Fruit fly (Drosophila melanogaster) whole organism, embryonic: Measurements from ENCODE around the gene CG4456.

Source experiments
- Bdp1 ChIP-seq: fragments of 200-800 bp; sonication (Bioruptor generic); optimal IDR thresholded peaks from 3 replicates; lab custom pipeline; 2016; ENCODE audit warnings: missing biosample characterization, missing genetic modification characterization
- Blimp-1 ChIP-seq: fragments of 200-800 bp; sonication (Bioruptor generic); optimal IDR thresholded peaks from 3 replicates; lab custom pipeline; 2018; ENCODE audit warnings: missing biosample characterization, missing genetic modification characterization, mild to moderate bottlenecking, moderate library complexity, missing genetic modification reagents
- CG10209 ChIP-seq: fragments of 200-800 bp; sonication (Bioruptor generic); optimal IDR thresholded peaks from 3 replicates; lab custom pipeline; 2017; ENCODE audit warnings: missing biosample characterization, mild to moderate bottlenecking, missing genetic modification characterization, missing genetic modification reagents
- CG1233 ChIP-seq: fragments of 200-800 bp; sonication (Bioruptor generic); optimal IDR thresholded peaks from 4 replicates; lab custom pipeline; 2018; ENCODE audit warnings: missing biosample characterization, mild to moderate bottlenecking, missing genetic modification characterization
- CG13123 ChIP-seq: fragments of 200-800 bp; sonication (Bioruptor generic); optimal IDR thresholded peaks from 2 replicates; lab custom pipeline; 2016; ENCODE audit warnings: missing biosample characterization, missing genetic modification characterization
- CG13624 ChIP-seq: fragments of 200-800 bp; sonication (Bioruptor generic); optimal IDR thresholded peaks from 2 replicates; lab custom pipeline; 2016; ENCODE audit warnings: missing biosample characterization, missing genetic modification characterization
- CG18011 ChIP-seq: fragments of 200-800 bp; sonication (Bioruptor generic); optimal IDR thresholded peaks from 2 replicates; lab custom pipeline; 2017; ENCODE audit warnings: missing biosample characterization, missing genetic modification characterization, mild to moderate bottlenecking, moderate library complexity, missing genotype
- CG31224 ChIP-seq: fragments of 200-800 bp; sonication (Bioruptor generic); IDR thresholded peaks from 2 replicates; pipeline ENCODE4 v1.3.6; 2022; ENCODE audit warnings: missing biosample characterization, missing genetic modification characterization
- CG3838 ChIP-seq: fragments of 200-800 bp; sonication (Bioruptor generic); optimal IDR thresholded peaks from 3 replicates; lab custom pipeline; 2016; ENCODE audit warnings: missing biosample characterization, missing genetic modification characterization
- CG4820 ChIP-seq: fragments of 200-800 bp; sonication (Bioruptor generic); optimal IDR thresholded peaks from 3 replicates; lab custom pipeline; 2016; ENCODE audit warnings: missing biosample characterization, missing genetic modification characterization
- CG5245 ChIP-seq: fragments of 200-800 bp; sonication (Bioruptor generic); optimal IDR thresholded peaks from 3 replicates; lab custom pipeline; 2016; ENCODE audit warnings: missing biosample characterization, missing genetic modification characterization
- CG5953 ChIP-seq: fragments of 200-800 bp; sonication (Bioruptor generic); IDR thresholded peaks from 2 replicates; pipeline ENCODE4 v1.3.6; 2022; ENCODE audit warnings: missing biosample characterization, missing genetic modification characterization
- CG6175 ChIP-seq: fragments of 200-800 bp; sonication (Bioruptor generic); IDR thresholded peaks from 3 replicates; pipeline ENCODE4 v1.3.6; 2022; ENCODE audit warnings: missing biosample characterization, missing genetic modification characterization
- CG8944 ChIP-seq: fragments of 200-800 bp; sonication (Bioruptor generic); optimal IDR thresholded peaks from 3 replicates; lab custom pipeline; 2016; ENCODE audit warnings: missing biosample characterization, missing genetic modification characterization
- CG9215 ChIP-seq: fragments of 200-800 bp; sonication (Bioruptor generic); IDR thresholded peaks from 2 replicates; pipeline ENCODE4 v1.3.6; 2022; ENCODE audit warnings: missing biosample characterization, missing genetic modification characterization
- CG9876 ChIP-seq: fragments of 200-800 bp; sonication (Bioruptor generic); optimal IDR thresholded peaks from 2 replicates; lab custom pipeline; 2016; ENCODE audit warnings: missing biosample characterization, missing genetic modification characterization
- CG9932 ChIP-seq: fragments of 200-800 bp; sonication (Bioruptor generic); IDR thresholded peaks from 2 replicates; pipeline ENCODE4 v1.3.6; 2022; ENCODE audit warnings: missing biosample characterization, missing genetic modification characterization
- CkIIα-i1 ChIP-seq: fragments of 200-800 bp; sonication (Bioruptor generic); IDR thresholded peaks from 2 replicates; pipeline ENCODE4 v1.3.6; 2022; ENCODE audit warnings: missing biosample characterization, missing genetic modification characterization
- CoRest ChIP-seq: fragments of 200-800 bp; sonication (Bioruptor generic); optimal IDR thresholded peaks from 3 replicates; lab custom pipeline; 2018; ENCODE audit warnings: missing biosample characterization, mild to moderate bottlenecking, missing genetic modification characterization, moderate library complexity
- Elba2 ChIP-seq: fragments of 200-800 bp; sonication (Bioruptor generic); optimal IDR thresholded peaks from 3 replicates; lab custom pipeline; 2016; ENCODE audit warnings: missing biosample characterization, missing genetic modification characterization
- Fer2 ChIP-seq: fragments of 200-800 bp; sonication (Bioruptor generic); optimal IDR thresholded peaks from 2 replicates; lab custom pipeline; 2018; ENCODE audit warnings: missing biosample characterization, mild to moderate bottlenecking, missing genetic modification characterization, moderate library complexity
- HHEX ChIP-seq: fragments of 200-800 bp; sonication (Bioruptor generic); optimal IDR thresholded peaks from 3 replicates; lab custom pipeline; 2017; ENCODE audit warnings: missing biosample characterization, mild to moderate bottlenecking, missing genetic modification characterization, missing genetic modification reagents
- Hey ChIP-seq: fragments of 200-800 bp; sonication (Bioruptor generic); optimal IDR thresholded peaks from 3 replicates; lab custom pipeline; 2018; ENCODE audit warnings: missing biosample characterization, mild to moderate bottlenecking, missing genetic modification characterization
- Hmr ChIP-seq: fragments of 200-800 bp; sonication (Bioruptor generic); optimal IDR thresholded peaks from 3 replicates; lab custom pipeline; 2017; ENCODE audit warnings: mild to moderate bottlenecking, missing biosample characterization, missing genetic modification reagents, missing genetic modification characterization
- Trl ChIP-seq, 3 experiments: fragments of >200 bp in 2 of 3; fragments of 200-800 bp in 1 of 3; sonication (Bioruptor generic) in 1 of 3; optimal IDR thresholded peaks; 2 replicates in 1 of 3; 3 replicates in 2 of 3; lab custom pipeline; 2016 to 2017; ENCODE audit warnings: missing biosample characterization in 1 of 3, missing genetic modification characterization in 1 of 3
- Vsx1 ChIP-seq: fragments of 200-800 bp; sonication (Bioruptor generic); optimal IDR thresholded peaks from 2 replicates; lab custom pipeline; 2017; ENCODE audit warnings: missing biosample characterization, mild to moderate bottlenecking, missing genetic modification characterization, missing genetic modification reagents
- Xbp1 ChIP-seq: fragments of 200-800 bp; sonication (Bioruptor generic); optimal IDR thresholded peaks from 3 replicates; lab custom pipeline; 2016; ENCODE audit warnings: missing biosample characterization, mild to moderate bottlenecking, missing genetic modification characterization
- al ChIP-seq: fragments of 200-800 bp; sonication (Bioruptor generic); IDR thresholded peaks from 2 replicates; pipeline ENCODE4 v1.3.6; 2022; ENCODE audit warnings: missing biosample characterization, missing genetic modification characterization
- ase ChIP-seq: fragments of 200-800 bp; sonication (Bioruptor generic); IDR thresholded peaks from 3 replicates; pipeline ENCODE4 v1.3.6; 2022; ENCODE audit warnings: missing biosample characterization, missing genetic modification characterization
- bbx ChIP-seq: fragments of 200-800 bp; sonication (Bioruptor generic); IDR thresholded peaks from 2 replicates; pipeline ENCODE4 v1.3.6; 2022; ENCODE audit warnings: missing biosample characterization, missing genetic modification characterization; ENCODE audit not compliant: partially characterized antibody
- cwo ChIP-seq: fragments of 200-800 bp; sonication (Bioruptor generic); optimal IDR thresholded peaks from 3 replicates; lab custom pipeline; 2017; ENCODE audit warnings: missing biosample characterization, missing genetic modification characterization, mild to moderate bottlenecking, moderate library complexity, missing genetic modification reagents
- dimm ChIP-seq: fragments of 200-800 bp; sonication (Bioruptor generic); IDR thresholded peaks from 2 replicates; pipeline ENCODE4 v1.3.6; 2022; ENCODE audit warnings: missing biosample characterization, missing genetic modification characterization
- ewg ChIP-seq: fragments of 200-800 bp; sonication (Bioruptor generic); optimal IDR thresholded peaks from 3 replicates; lab custom pipeline; 2017; ENCODE audit warnings: mild to moderate bottlenecking, missing biosample characterization, missing genetic modification reagents, missing genetic modification characterization
- exex ChIP-seq: fragments of 200-800 bp; sonication (Bioruptor generic); optimal IDR thresholded peaks from 4 replicates; lab custom pipeline; 2018; ENCODE audit warnings: missing biosample characterization, mild to moderate bottlenecking, missing genetic modification characterization, moderate library complexity
- fd64A ChIP-seq: fragments of 200-800 bp; sonication (Bioruptor generic); optimal IDR thresholded peaks from 3 replicates; lab custom pipeline; 2018; ENCODE audit warnings: missing biosample characterization, mild to moderate bottlenecking, missing genetic modification characterization
- ftz-f1 ChIP-seq: fragments of 200-800 bp; sonication (Bioruptor generic); optimal IDR thresholded peaks from 2 replicates; lab custom pipeline; 2016; ENCODE audit warnings: missing biosample characterization, missing genetic modification characterization
- fu2 ChIP-seq: fragments of 200-800 bp; sonication (Bioruptor generic); optimal IDR thresholded peaks from 2 replicates; lab custom pipeline; 2016; ENCODE audit warnings: missing biosample characterization, missing genetic modification characterization
- gce ChIP-seq: fragments of 200-800 bp; sonication (Bioruptor generic); IDR thresholded peaks from 3 replicates; pipeline ENCODE4 v1.3.6; 2022; ENCODE audit warnings: missing biosample characterization, missing genetic modification characterization
- gfzf ChIP-seq: fragments of 200-800 bp; sonication (Bioruptor generic); optimal IDR thresholded peaks from 2 replicates; lab custom pipeline; 2016; ENCODE audit warnings: missing biosample characterization, mild to moderate bottlenecking, missing genetic modification characterization, moderate library complexity
- gro ChIP-seq: fragments of 200-800 bp; sonication (Bioruptor generic); optimal IDR thresholded peaks from 2 replicates; lab custom pipeline; 2016; ENCODE audit warnings: missing biosample characterization, missing genetic modification characterization
- gt ChIP-seq: fragments of 200-800 bp; sonication (Bioruptor generic); IDR thresholded peaks from 2 replicates; pipeline ENCODE4 v1.3.6; 2022; ENCODE audit warnings: missing biosample characterization, missing genetic modification characterization
- kni ChIP-seq: fragments of 200-800 bp; sonication (Bioruptor generic); optimal IDR thresholded peaks from 3 replicates; lab custom pipeline; 2017; ENCODE audit warnings: mild to moderate bottlenecking, missing biosample characterization, missing genetic modification reagents, missing genetic modification characterization
- nerfin-2 ChIP-seq: fragments of 200-800 bp; sonication (Bioruptor generic); IDR thresholded peaks from 2 replicates; pipeline ENCODE4 v1.3.6; 2022; ENCODE audit warnings: missing biosample characterization, missing genetic modification characterization; ENCODE audit not compliant: partially characterized antibody
- pan ChIP-seq, 4 experiments: fragments of >200 bp in 3 of 4; fragments of 200-800 bp in 1 of 4; sonication (Bioruptor generic) in 1 of 4; optimal IDR thresholded peaks in 3 of 4; IDR thresholded peaks in 1 of 4; 2 replicates each; pipeline versions ENCODE4 v1.3.6 to Lab custom; 2017 to 2022; ENCODE audit warnings: missing biosample characterization in 2 of 4, missing genetic modification characterization in 2 of 4, mixed read lengths in 1 of 4
- pnt ChIP-seq: fragments of 200-800 bp; sonication (Bioruptor generic); optimal IDR thresholded peaks from 3 replicates; lab custom pipeline; 2016; ENCODE audit warnings: missing biosample characterization, missing genetic modification characterization
- ranshi ChIP-seq: fragments of 200-800 bp; sonication (Bioruptor generic); IDR thresholded peaks from 2 replicates; pipeline ENCODE4 v1.3.6; 2022; ENCODE audit warnings: missing biosample characterization, missing genetic modification characterization
- shn ChIP-seq: fragments of 200-800 bp; sonication (Bioruptor generic); optimal IDR thresholded peaks from 3 replicates; lab custom pipeline; 2016; ENCODE audit warnings: missing biosample characterization, missing genetic modification characterization
- sisA ChIP-seq: fragments of 200-800 bp; sonication (Bioruptor generic); IDR thresholded peaks from 2 replicates; pipeline ENCODE4 v1.3.6; 2022; ENCODE audit warnings: missing biosample characterization, missing genetic modification characterization
- trh ChIP-seq: fragments of 200-800 bp; sonication (Bioruptor generic); optimal IDR thresholded peaks from 2 replicates; lab custom pipeline; 2016; ENCODE audit warnings: missing biosample characterization, missing genetic modification characterization

Gene CG4456

DNA sequence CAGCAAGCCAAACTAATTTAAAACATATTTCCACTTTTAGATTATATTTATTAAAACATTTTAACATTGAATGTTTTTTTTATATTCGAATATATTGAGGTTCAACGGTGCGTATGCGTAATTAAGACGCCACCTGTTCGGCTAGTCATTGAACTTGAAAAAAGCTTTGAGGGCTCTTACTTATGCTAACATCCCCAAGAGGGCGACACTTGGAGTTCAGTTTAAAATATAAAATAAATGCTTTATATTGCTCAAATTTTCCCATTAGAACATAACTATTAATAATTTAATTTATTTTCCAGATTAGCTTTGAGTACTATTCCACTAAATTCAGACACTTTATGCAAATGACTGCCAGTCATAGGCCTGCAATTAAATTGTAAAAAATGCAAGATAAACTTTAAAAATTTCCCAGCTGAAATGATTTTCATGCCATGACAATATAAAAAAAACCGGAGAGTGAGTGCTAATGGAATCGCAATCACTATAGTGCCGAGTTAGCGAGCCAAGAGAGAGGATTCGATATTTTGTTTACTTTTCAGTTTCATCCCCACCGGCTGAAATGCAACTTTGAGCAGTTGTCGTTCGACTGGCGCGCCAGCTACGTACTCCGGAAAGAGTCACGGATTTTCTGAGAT is 38.7 kb upstream of the CG4456 start, which contains the start of gene PGRP-LA (continued):
- TF ChIP-seq Vsx1 (GFP tag; lab: Kevin White, UChicago) (no peak), gro (GFP tag; lab: Kevin White, UChicago) (no peak), fd64A (GFP tag; lab: Kevin White, UChicago) (no peak), ewg (GFP tag; lab: Kevin White, UChicago) (peak; percentile 11), kni (GFP tag; lab: Kevin White, UChicago) (no peak), sisA (GFP tag; lab: Robert Waterston, UW) (peak; percentile 11; the same call in 1 of the 2 replicates), exex (tag; lab: Kevin White, UChicago) (no peak), pan (optimal IDR thresholded peaks at IDR 0.05; lab: Kevin White, UChicago) (no peak), pan (GFP tag; optimal IDR thresholded peaks at IDR 0.05 in 1 of 2, IDR thresholded peaks at IDR 0.05 in 1 of 2) (peak in 1 of 2 experiments; percentile 52), ftz-f1 (no peak), CG4820 (GFP tag; lab: Kevin White, UChicago) (no peak), CG5245 (GFP tag; lab: Kevin White, UChicago) (peak; percentile 25), Xbp1 (GFP tag; lab: Kevin White, UChicago) (peak; percentile 55), CG9876 (GFP tag; lab: Kevin White, UChicago) (no peak), ranshi (peak; percentile 15; the same call in 1 of the 2 replicates), gt (GFP tag; lab: Robert Waterston, UW) (no peak), Trl (optimal IDR thresholded peaks at IDR 0.05; lab: Kevin White, UChicago) (no peak), Trl (GFP tag; optimal IDR thresholded peaks at IDR 0.05; lab: Kevin White, UChicago) (no peak), HHEX (peak; percentile 9), ase (peak; percentile 24; the same call in 1 of the 3 replicates), Hey (tag; lab: Kevin White, UChicago) (no peak), CG8944 (no peak), dimm (no peak), CG13624 (GFP tag; lab: Kevin White, UChicago) (no peak), CG9932 (GFP tag; lab: Robert Waterston, UW) (no peak; the same call in 1 of the 2 replicates), bbx (no peak), nerfin-2 (GFP tag; lab: Robert Waterston, UW) (no peak), al (GFP tag; lab: Robert Waterston, UW) (no peak), CkIIα-i1 (GFP tag; lab: Robert Waterston, UW) (no peak), gce (GFP tag; lab: Robert Waterston, UW) (no peak), cwo (no peak), CG31224 (no peak), shn (GFP tag; lab: Kevin White, UChicago) (no peak), CG6175 (GFP tag; lab: Robert Waterston, UW) (no peak), Elba2 (no peak), CG18011 (GFP tag; lab: Kevin White, UChicago) (no peak), fu2 (GFP tag; lab: Kevin White, UChicago) (no peak), CG3838 (GFP tag; lab: Kevin White, UChicago) (no peak), CG13123 (GFP tag; lab: Kevin White, UChicago) (no peak), gfzf (GFP tag; lab: Kevin White, UChicago) (no peak), trh (no peak), CG10209 (GFP tag; lab: Kevin White, UChicago) (no peak), Bdp1 (GFP tag; lab: Kevin White, UChicago) (no peak), CG1233 (GFP tag; lab: Kevin White, UChicago) (no peak), CG9215 (GFP tag; lab: Robert Waterston, UW) (no peak), Fer2 (tag; lab: Kevin White, UChicago) (no peak), Hmr (peak; percentile 27), pnt (no peak), CG5953 (GFP tag; lab: Robert Waterston, UW) (no peak), CoRest (no peak), Blimp-1 (GFP tag; lab: Kevin White, UChicago) (no peak)
